Worm (Caenorhabditis elegans): ENCODE measurements around the gene grwd-1.

Gene grwd-1

ce11 chrIII:5140559-5140958 is 12.7 kb upstream of the grwd-1 start:
- TF ChIP-seq T23F11.4 (GFP tag; optimal IDR thresholded peaks at IDR 0.05): no peak
- TF ChIP-seq unc-55 (GFP tag; optimal IDR thresholded peaks at IDR 0.05): peak; percentile 71
- peak; percentile 3 for TF ChIP-seq ets-4 (tag; optimal IDR thresholded peaks at IDR 0.05)
- peak; percentile 90 for TF ChIP-seq tbx-2 (tag; optimal IDR thresholded peaks at IDR 0.05)
- TF ChIP-seq dmd-4 (tag; optimal IDR thresholded peaks at IDR 0.05; ENCODE audit: borderline replicate concordance): no peak
- no peak for TF ChIP-seq hlh-6 (tag; optimal IDR thresholded peaks at IDR 0.05)
- TF ChIP-seq ceh-18 (tag; optimal IDR thresholded peaks at IDR 0.05): peak; percentile 53

- TF ChIP-seq unc-55 (GFP tag; optimal IDR thresholded peaks at IDR 0.05) (peak; percentile 4), elt-4 (tag; optimal IDR thresholded peaks at IDR 0.05) (no peak), hlh-30 (tag; optimal IDR thresholded peaks at IDR 0.05; ENCODE audit: insufficient read depth) (peak; percentile 28)
Observed at ce11 chrIII:5141935-5142334, 11.3 kb upstream of the grwd-1 start.

ce11 chrIII:5143520-5143919 is 9.7 kb upstream of the grwd-1 start:
- TF ChIP-seq ceh-6 (GFP tag; optimal IDR thresholded peaks at IDR 0.05) (no peak), eyg-1 (tag; optimal IDR thresholded peaks at IDR 0.05) (no peak), elt-2 (tag; optimal IDR thresholded peaks at IDR 0.05) (peak; percentile 18), fkh-6 (tag; optimal IDR thresholded peaks at IDR 0.05) (no peak), tbx-7 (tag; optimal IDR thresholded peaks at IDR 0.05) (no peak)

- TF ChIP-seq nhr-232 (tag; optimal IDR thresholded peaks at IDR 0.05) (no peak), hlh-15 (tag; optimal IDR thresholded peaks at IDR 0.05) (no peak), hlh-30 (tag; optimal IDR thresholded peaks at IDR 0.05; ENCODE audit: insufficient read depth) (peak; percentile 23)
Observed at ce11 chrIII:5144169-5144568, 9.1 kb upstream of the grwd-1 start.

ce11 chrIII:5145874-5146273 is 7.4 kb upstream of the grwd-1 start:
- no peak for TF ChIP-seq F13H6.1 (tag; optimal IDR thresholded peaks at IDR 0.05)
- no peak for TF ChIP-seq dve-1 (tag; optimal IDR thresholded peaks at IDR 0.05)

ce11 chrIII:5146749-5147148 is 6.5 kb upstream of the grwd-1 start:
- no peak for TF ChIP-seq mec-3 (tag; optimal IDR thresholded peaks at IDR 0.05; ENCODE audit: borderline replicate concordance)
- peak; percentile 74 for TF ChIP-seq tbx-2 (tag; optimal IDR thresholded peaks at IDR 0.05)
- TF ChIP-seq tbx-7 (tag; optimal IDR thresholded peaks at IDR 0.05): no peak
- TF ChIP-seq elt-2 (tag; optimal IDR thresholded peaks at IDR 0.05): peak; percentile 91
- TF ChIP-seq F13H6.1 (tag; optimal IDR thresholded peaks at IDR 0.05): no peak
- no peak for TF ChIP-seq ama-1 (optimal IDR thresholded peaks at IDR 0.05)

ce11 chrIII:5147445-5147844 is 5.8 kb upstream of the grwd-1 start:
- TF ChIP-seq odd-2 (tag; optimal IDR thresholded peaks at IDR 0.05): no peak
- TF ChIP-seq nfya-1 (tag; optimal IDR thresholded peaks at IDR 0.05): no peak
- TF ChIP-seq nhr-11 (tag; optimal IDR thresholded peaks at IDR 0.05): no peak
- no peak for TF ChIP-seq ceh-30 (tag; optimal IDR thresholded peaks at IDR 0.05)
- no peak for TF ChIP-seq pqm-1 (tag; optimal IDR thresholded peaks at IDR 0.05)
- TF ChIP-seq pha-2 (tag; optimal IDR thresholded peaks at IDR 0.05): no peak
- no peak for TF ChIP-seq tbx-2 (tag; optimal IDR thresholded peaks at IDR 0.05)
- no peak for TF ChIP-seq pat-9 (tag; optimal IDR thresholded peaks at IDR 0.05)
- no peak for TF ChIP-seq hlh-13 (GFP tag; optimal IDR thresholded peaks at IDR 0.05)
- TF ChIP-seq C38D4.7 (GFP tag; optimal IDR thresholded peaks at IDR 0.05): no peak
- no peak for TF ChIP-seq nhr-232 (tag; optimal IDR thresholded peaks at IDR 0.05)
- no peak for TF ChIP-seq ceh-14 (tag; optimal IDR thresholded peaks at IDR 0.05)
- no peak for TF ChIP-seq npax-4 (tag; optimal IDR thresholded peaks at IDR 0.05)
- no peak for TF ChIP-seq T23F11.4 (GFP tag; optimal IDR thresholded peaks at IDR 0.05)

All from whole organism, late embryonic.